Worm (Caenorhabditis elegans): ENCODE results near the gene rcs-1.

The rcs-1 gene

ce11 chrX:8828365-8828764 is at the start of gene rcs-1:
Gene rcs-1 (minus strand): TSS chrX:8828540.
- TF ChIP-seq elt-1 (tag; optimal IDR thresholded peaks at IDR 0.05) (no peak), fos-1 (tag; optimal IDR thresholded peaks at IDR 0.05) (peak; percentile 71)

ce11 chrX:8877162-8877561 is 48.8 kb upstream of the rcs-1 start:
- TF ChIP-seq ceh-16 (tag; optimal IDR thresholded peaks at IDR 0.05) = peak; percentile 3
- TF ChIP-seq sma-3 (GFP tag; optimal IDR thresholded peaks at IDR 0.05) = peak; percentile 16
- peak; percentile 2 for TF ChIP-seq sma-9 (GFP tag; optimal IDR thresholded peaks at IDR 0.05)
- no peak for TF ChIP-seq sma-9 (tag; optimal IDR thresholded peaks at IDR 0.05)
- peak; percentile 13 for TF ChIP-seq crh-2 (tag; optimal IDR thresholded peaks at IDR 0.05)
- TF ChIP-seq unc-62 (GFP tag; optimal IDR thresholded peaks at IDR 0.05) = no peak

ce11 chrX:8875867-8876266 is 47.5 kb upstream of the rcs-1 start:
- TF ChIP-seq elt-1 (tag; optimal IDR thresholded peaks at IDR 0.05) (peak; percentile 50), nhr-129 (tag; optimal IDR thresholded peaks at IDR 0.05) (no peak), aly-2 (tag; optimal IDR thresholded peaks at IDR 0.05) (no peak), ceh-82 (tag; optimal IDR thresholded peaks at IDR 0.05) (no peak), nhr-21 (tag; optimal IDR thresholded peaks at IDR 0.05) (no peak), blmp-1 (tag; optimal IDR thresholded peaks at IDR 0.05; ENCODE audit: insufficient read depth) (peak; percentile 7), nhr-77 (tag; optimal IDR thresholded peaks at IDR 0.05) (no peak), nhr-10 (tag; optimal IDR thresholded peaks at IDR 0.05) (no peak), F13H6.1 (tag; optimal IDR thresholded peaks at IDR 0.05) (no peak), ztf-4 (tag; optimal IDR thresholded peaks at IDR 0.05) (no peak), lin-11 (tag; optimal IDR thresholded peaks at IDR 0.05) (no peak), unc-55 (GFP tag; optimal IDR thresholded peaks at IDR 0.05) (no peak), ztf-1 (GFP tag; conservative IDR thresholded peaks at IDR 0.05) (no peak), ama-1 (optimal IDR thresholded peaks at IDR 0.05) (no peak), zag-1 (tag; optimal IDR thresholded peaks at IDR 0.05) (no peak)

ce11 chrX:8874748-8875147 is 46.4 kb upstream of the rcs-1 start, which contains the start of gene C06E2.1:
Gene C06E2.1 (minus strand): TSS chrX:8874848.
- no peak for TF ChIP-seq snpc-4 (tag; optimal IDR thresholded peaks at IDR 0.05)
- no peak for TF ChIP-seq unc-62 (GFP tag; optimal IDR thresholded peaks at IDR 0.05)
- TF ChIP-seq lin-11 (tag; optimal IDR thresholded peaks at IDR 0.05) = no peak
- no peak for TF ChIP-seq skn-1 (tag; optimal IDR thresholded peaks at IDR 0.05)
- TF ChIP-seq crh-2 (tag; optimal IDR thresholded peaks at IDR 0.05) = no peak
- no peak for TF ChIP-seq lsy-2 (tag; optimal IDR thresholded peaks at IDR 0.05)
- no peak for TF ChIP-seq unc-55 (GFP tag; optimal IDR thresholded peaks at IDR 0.05)
- no peak for TF ChIP-seq nhr-25 (tag; optimal IDR thresholded peaks at IDR 0.05)
- TF ChIP-seq mdl-1 (tag; optimal IDR thresholded peaks at IDR 0.05) = no peak

ce11 chrX:8869112-8869675 is 40.9 kb upstream of the rcs-1 start, which contains the start of the genes ubc-22 and ubc-21:
Gene ubc-22 (minus strand): TSS chrX:8869162.
Gene ubc-21 (plus strand): TSS chrX:8869625.
- TF ChIP-seq C34F6.9 (tag; optimal IDR thresholded peaks at IDR 0.05) (peak; percentile 47), mdl-1 (tag; optimal IDR thresholded peaks at IDR 0.05) (peak in 1 of 2 experiments; percentile 72), ztf-1 (GFP tag; conservative IDR thresholded peaks at IDR 0.05) (no peak), zag-1 (tag; optimal IDR thresholded peaks at IDR 0.05) (peak; percentile 5), unc-55 (GFP tag; optimal IDR thresholded peaks at IDR 0.05) (peak; percentile 67), sma-9 (GFP tag; optimal IDR thresholded peaks at IDR 0.05) (no peak), sma-9 (tag; optimal IDR thresholded peaks at IDR 0.05) (no peak), aly-2 (tag; optimal IDR thresholded peaks at IDR 0.05) (no peak), nhr-129 (tag; optimal IDR thresholded peaks at IDR 0.05) (peak; percentile 14), ZK546.5 (tag; optimal IDR thresholded peaks at IDR 0.05) (no peak)

- no peak for TF ChIP-seq crh-2 (tag; optimal IDR thresholded peaks at IDR 0.05)
- no peak for TF ChIP-seq C34F6.9 (tag; optimal IDR thresholded peaks at IDR 0.05)
- TF ChIP-seq nhr-21 (tag; optimal IDR thresholded peaks at IDR 0.05) = no peak
- TF ChIP-seq dmd-4 (tag; optimal IDR thresholded peaks at IDR 0.05) = no peak
- TF ChIP-seq blmp-1 (tag; optimal IDR thresholded peaks at IDR 0.05; ENCODE audit: insufficient read depth) = no peak
- TF ChIP-seq Y55F3AM.14 (GFP tag; optimal IDR thresholded peaks at IDR 0.05) = no peak
- no peak for TF ChIP-seq gmeb-1 (tag; optimal IDR thresholded peaks at IDR 0.05)
Observed at ce11 chrX:8866563-8866962, 38.2 kb upstream of the rcs-1 start, which contains the start of gene ins-9. Gene ins-9 (minus strand): TSS chrX:8866663.
